Fruit fly (Drosophila melanogaster) whole organism, embryonic: ENCODE results near the gene CG3014.

Source experiments
- CG10147 ChIP-seq: fragments of 200-800 bp; sonication (Bioruptor generic); optimal IDR thresholded peaks from 2 replicates; lab custom pipeline; 2019; ENCODE audit warnings: missing biosample characterization, mild to moderate bottlenecking, missing genetic modification characterization, moderate library complexity
- CG10959 ChIP-seq: fragments of 200-800 bp; sonication (Bioruptor generic); IDR thresholded peaks from 2 replicates; pipeline ENCODE4 v1.3.6; 2022; ENCODE audit warnings: missing biosample characterization, missing genetic modification characterization
- CG11695 ChIP-seq: fragments of 200-800 bp; sonication (Bioruptor generic); IDR thresholded peaks from 3 replicates; pipeline ENCODE4 v1.3.6; 2022; ENCODE audit warnings: missing biosample characterization, missing genetic modification characterization
- CG13287 ChIP-seq: fragments of 200-800 bp; sonication (Bioruptor generic); IDR thresholded peaks from 2 replicates; pipeline ENCODE4 v1.3.6; 2022; ENCODE audit warnings: missing biosample characterization, missing genetic modification characterization; ENCODE audit not compliant: partially characterized antibody
- CG14014 ChIP-seq: fragments of 200-800 bp; sonication (Bioruptor generic); IDR thresholded peaks from 2 replicates; pipeline ENCODE4 v1.3.6; 2022; ENCODE audit warnings: missing biosample characterization, missing genetic modification characterization
- CG15073 ChIP-seq: fragments of 200-800 bp; sonication (Bioruptor generic); optimal IDR thresholded peaks from 2 replicates; lab custom pipeline; 2016; ENCODE audit warnings: missing biosample characterization, missing genetic modification characterization
- CG17359 ChIP-seq: fragments of 200-800 bp; sonication (Bioruptor generic); optimal IDR thresholded peaks from 3 replicates; lab custom pipeline; 2018; ENCODE audit warnings: missing biosample characterization, mild to moderate bottlenecking, missing genetic modification characterization, moderate library complexity
- CG17361 ChIP-seq: fragments of 200-800 bp; sonication (Bioruptor generic); IDR thresholded peaks from 3 replicates; pipeline ENCODE4 v1.3.6; 2022; ENCODE audit warnings: missing biosample characterization, missing genetic modification characterization
- CG17568 ChIP-seq: fragments of 200-800 bp; sonication (Bioruptor generic); optimal IDR thresholded peaks from 2 replicates; lab custom pipeline; 2018; ENCODE audit warnings: missing biosample characterization, mild to moderate bottlenecking, missing genetic modification characterization, moderate library complexity
- CG17802 ChIP-seq: fragments of 200-800 bp; sonication (Bioruptor generic); optimal IDR thresholded peaks from 2 replicates; lab custom pipeline; 2018; ENCODE audit warnings: missing biosample characterization, mild to moderate bottlenecking, missing genetic modification characterization, moderate library complexity
- CG17829 ChIP-seq: fragments of 200-800 bp; optimal IDR thresholded peaks from 2 replicates; lab custom pipeline; 2019; ENCODE audit warnings: missing biosample characterization, mild to moderate bottlenecking, missing genetic modification characterization, moderate library complexity
- CG3065 ChIP-seq: fragments of 200-800 bp; sonication (Bioruptor generic); optimal IDR thresholded peaks from 2 replicates; lab custom pipeline; 2016; ENCODE audit warnings: missing biosample characterization, missing genetic modification characterization
- CG6175 ChIP-seq: fragments of 200-800 bp; sonication (Bioruptor generic); IDR thresholded peaks from 3 replicates; pipeline ENCODE4 v1.3.6; 2022; ENCODE audit warnings: missing biosample characterization, missing genetic modification characterization
- CG6854 ChIP-seq: fragments of 200-800 bp; sonication (Bioruptor generic); optimal IDR thresholded peaks from 3 replicates; lab custom pipeline; 2017; ENCODE audit warnings: missing biosample characterization, mild to moderate bottlenecking, missing genetic modification characterization
- CG7357 ChIP-seq: fragments of 200-800 bp; sonication (Bioruptor generic); IDR thresholded peaks from 3 replicates; pipeline ENCODE4 v1.3.6; 2022; ENCODE audit warnings: missing biosample characterization, missing genetic modification characterization
- CG7963 ChIP-seq: fragments of 200-800 bp; sonication (Bioruptor generic); IDR thresholded peaks from 3 replicates; pipeline ENCODE4 v1.3.6; 2022; ENCODE audit warnings: missing biosample characterization, missing genetic modification characterization; ENCODE audit not compliant: partially characterized antibody
- CG7987 ChIP-seq: fragments of 200-800 bp; sonication (Bioruptor generic); optimal IDR thresholded peaks from 2 replicates; lab custom pipeline; 2018; ENCODE audit warnings: missing biosample characterization, mild to moderate bottlenecking, missing genetic modification characterization, moderate library complexity
- CG8388 ChIP-seq: fragments of 200-800 bp; sonication (Bioruptor generic); optimal IDR thresholded peaks from 2 replicates; lab custom pipeline; 2019; ENCODE audit warnings: missing biosample characterization, mild to moderate bottlenecking, missing genetic modification characterization, moderate library complexity
- CG8924 ChIP-seq: fragments of 200-800 bp; optimal IDR thresholded peaks from 3 replicates; lab custom pipeline; 2019; ENCODE audit warnings: missing biosample characterization, mild to moderate bottlenecking, missing genetic modification characterization, moderate library complexity
- D ChIP-seq, 2 experiments: fragments of 200-800 bp in 1 of 2; fragments of >200 bp in 1 of 2; sonication (Bioruptor generic) in 1 of 2; optimal IDR thresholded peaks; 2 replicates in 1 of 2; 3 replicates in 1 of 2; lab custom pipeline; 2017; ENCODE audit warnings: mild to moderate bottlenecking in 1 of 2, missing biosample characterization in 1 of 2, missing genetic modification characterization in 1 of 2, missing genetic modification reagents in 1 of 2
- Dip2 ChIP-seq: fragments of 200-800 bp; sonication (Bioruptor generic); IDR thresholded peaks from 2 replicates; pipeline ENCODE4 v1.3.6; 2022; ENCODE audit warnings: missing biosample characterization, missing genetic modification characterization
- Gsc ChIP-seq: fragments of 200-800 bp; sonication (Bioruptor generic); IDR thresholded peaks from 2 replicates; pipeline ENCODE4 v1.3.6; 2022; ENCODE audit warnings: missing biosample characterization, missing genetic modification characterization
- Hmx ChIP-seq: fragments of 200-800 bp; sonication (Bioruptor generic); optimal IDR thresholded peaks from 2 replicates; lab custom pipeline; 2016; ENCODE audit warnings: missing biosample characterization, missing genetic modification characterization
- Hr51 ChIP-seq, 2 experiments: fragments of 200-800 bp; sonication (Bioruptor generic); optimal IDR thresholded peaks; 2 replicates in 1 of 2; 3 replicates in 1 of 2; lab custom pipeline; 2016 to 2018; ENCODE audit warnings: missing biosample characterization in 2 of 2, missing genetic modification characterization in 2 of 2, mild to moderate bottlenecking in 1 of 2, moderate library complexity in 1 of 2
- Max ChIP-seq: fragments of 200-800 bp; sonication (Bioruptor generic); optimal IDR thresholded peaks from 2 replicates; lab custom pipeline; 2016; ENCODE audit warnings: missing biosample characterization, mild to moderate bottlenecking, missing genetic modification characterization
- Mes4 ChIP-seq: fragments of 200-800 bp; sonication (Bioruptor generic); optimal IDR thresholded peaks from 2 replicates; lab custom pipeline; 2016; ENCODE audit warnings: missing biosample characterization, missing genetic modification characterization
- Vsx1 ChIP-seq: fragments of 200-800 bp; sonication (Bioruptor generic); optimal IDR thresholded peaks from 2 replicates; lab custom pipeline; 2017; ENCODE audit warnings: missing biosample characterization, mild to moderate bottlenecking, missing genetic modification characterization, missing genetic modification reagents
- btn ChIP-seq: fragments of 200-800 bp; sonication (Bioruptor generic); optimal IDR thresholded peaks from 2 replicates; lab custom pipeline; 2016; ENCODE audit warnings: missing biosample characterization, missing genetic modification characterization
- chif ChIP-seq, 2 experiments: fragments of 200-800 bp; sonication (Bioruptor generic); optimal IDR thresholded peaks; 3 replicates each; lab custom pipeline; 2016; ENCODE audit warnings: missing biosample characterization in 2 of 2, missing genetic modification characterization in 2 of 2
- chm ChIP-seq: fragments of 200-800 bp; sonication (Bioruptor generic); IDR thresholded peaks from 2 replicates; pipeline ENCODE4 v1.3.6; 2022; ENCODE audit warnings: missing biosample characterization, missing genetic modification characterization
- dan ChIP-seq: fragments of 200-800 bp; sonication (Bioruptor generic); IDR thresholded peaks from 2 replicates; pipeline ENCODE4 v1.3.6; 2022; ENCODE audit warnings: missing biosample characterization, missing genetic modification characterization
- gce ChIP-seq: fragments of 200-800 bp; sonication (Bioruptor generic); IDR thresholded peaks from 3 replicates; pipeline ENCODE4 v1.3.6; 2022; ENCODE audit warnings: missing biosample characterization, missing genetic modification characterization
- gcm ChIP-seq: fragments of 200-800 bp; sonication (Bioruptor generic); optimal IDR thresholded peaks from 2 replicates; lab custom pipeline; 2019; ENCODE audit warnings: missing biosample characterization, mild to moderate bottlenecking, missing genetic modification characterization, moderate library complexity
- gcm2 ChIP-seq: fragments of 200-800 bp; sonication (Bioruptor generic); optimal IDR thresholded peaks from 2 replicates; lab custom pipeline; 2016; ENCODE audit warnings: missing biosample characterization, missing genetic modification characterization
- grau ChIP-seq: fragments of 200-800 bp; optimal IDR thresholded peaks from 3 replicates; lab custom pipeline; 2019; ENCODE audit warnings: missing biosample characterization, mild to moderate bottlenecking, missing genetic modification characterization, moderate library complexity
- gsb ChIP-seq: fragments of 200-800 bp; sonication (Bioruptor generic); IDR thresholded peaks from 2 replicates; pipeline ENCODE4 v1.3.6; 2022; ENCODE audit warnings: missing biosample characterization, missing genetic modification characterization
- gt ChIP-seq: fragments of 200-800 bp; sonication (Bioruptor generic); IDR thresholded peaks from 2 replicates; pipeline ENCODE4 v1.3.6; 2022; ENCODE audit warnings: missing biosample characterization, missing genetic modification characterization
- hkb ChIP-seq, 2 experiments: fragments of 200-800 bp in 1 of 2; fragments of >200 bp in 1 of 2; sonication (Bioruptor generic) in 1 of 2; IDR thresholded peaks in 1 of 2; optimal IDR thresholded peaks in 1 of 2; 2 replicates each; pipeline versions ENCODE4 v1.3.6 to Lab custom; 2017 to 2022; ENCODE audit warnings: missing biosample characterization in 1 of 2, missing genetic modification characterization in 1 of 2
- lov ChIP-seq, 2 experiments: fragments of 200-800 bp in 1 of 2; fragments of >200 bp in 1 of 2; sonication (Bioruptor generic) in 1 of 2; IDR thresholded peaks in 1 of 2; optimal IDR thresholded peaks in 1 of 2; 2 replicates in 1 of 2; 3 replicates in 1 of 2; pipeline versions ENCODE4 v1.3.6 to Lab custom; 2017 to 2022; ENCODE audit warnings: missing biosample characterization in 1 of 2, missing genetic modification characterization in 1 of 2
- oc ChIP-seq: fragments of 200-800 bp; sonication (Bioruptor generic); optimal IDR thresholded peaks from 2 replicates; lab custom pipeline; 2018; ENCODE audit warnings: missing biosample characterization, mild to moderate bottlenecking, missing genetic modification characterization, moderate library complexity
- otp ChIP-seq: fragments of 200-800 bp; sonication (Bioruptor generic); IDR thresholded peaks from 3 replicates; pipeline ENCODE4, ENCODE4 v1.3.6; 2022; ENCODE audit warnings: missing biosample characterization, missing genetic modification characterization
- pita ChIP-seq: fragments of 200-800 bp; sonication (Bioruptor generic); optimal IDR thresholded peaks from 2 replicates; lab custom pipeline; 2017; ENCODE audit warnings: missing biosample characterization, mild to moderate bottlenecking, missing genetic modification characterization
- ro ChIP-seq: fragments of 200-800 bp; sonication (Bioruptor generic); IDR thresholded peaks from 2 replicates; pipeline ENCODE4 v1.3.6; 2022; ENCODE audit warnings: missing biosample characterization, missing genetic modification characterization
- run ChIP-seq: fragments of 200-800 bp; sonication (Bioruptor generic); optimal IDR thresholded peaks from 3 replicates; lab custom pipeline; 2018; ENCODE audit warnings: missing biosample characterization, mild to moderate bottlenecking, missing genetic modification characterization
- shn ChIP-seq: fragments of 200-800 bp; sonication (Bioruptor generic); optimal IDR thresholded peaks from 3 replicates; lab custom pipeline; 2016; ENCODE audit warnings: missing biosample characterization, missing genetic modification characterization
- stwl ChIP-seq: fragments of 200-800 bp; sonication (Bioruptor generic); optimal IDR thresholded peaks from 3 replicates; lab custom pipeline; 2018; ENCODE audit warnings: missing biosample characterization, mild to moderate bottlenecking, missing genetic modification characterization, moderate library complexity
- tll ChIP-seq, 2 experiments: fragments of 200-800 bp in 1 of 2; fragments of >200 bp in 1 of 2; sonication (Bioruptor generic) in 1 of 2; optimal IDR thresholded peaks; 2 replicates each; lab custom pipeline; 2017 to 2019; ENCODE audit warnings: missing biosample characterization in 2 of 2, missing genetic modification characterization in 2 of 2, mild to moderate bottlenecking in 1 of 2, moderate library complexity in 1 of 2
- trem ChIP-seq: fragments of 200-800 bp; optimal IDR thresholded peaks from 3 replicates; lab custom pipeline; 2019; ENCODE audit warnings: missing biosample characterization, mild to moderate bottlenecking, missing genetic modification characterization, moderate library complexity
- wek ChIP-seq: fragments of 200-800 bp; sonication (Bioruptor generic); optimal IDR thresholded peaks from 3 replicates; lab custom pipeline; 2018; ENCODE audit warnings: missing biosample characterization, mild to moderate bottlenecking, missing genetic modification characterization, moderate library complexity

Gene CG3014

dm6 chr3R:7779620-7780019 lies 23.0 kb downstream of the CG3014 start (continued):
- TF ChIP-seq CG8388 (peak; percentile 29), CG17829 (tag; lab: Kevin White, UChicago) (no peak), run (tag; lab: Kevin White, UChicago) (no peak), CG17361 (GFP tag; lab: Robert Waterston, UW) (no peak), Hr51 (GFP tag; optimal IDR thresholded peaks at IDR 0.05; lab: Kevin White, UChicago) (peak in 1 of 2 experiments; percentile 38), btn (GFP tag; lab: Kevin White, UChicago) (peak; percentile 25), pita (GFP tag; lab: Kevin White, UChicago) (peak; percentile 35), otp (GFP tag; lab: Robert Waterston, UW) (no peak), gcm2 (no peak), CG15073 (GFP tag; lab: Kevin White, UChicago) (no peak), trem (tag; lab: Kevin White, UChicago) (no peak), CG17568 (GFP tag; lab: Kevin White, UChicago) (peak; percentile 12), shn (GFP tag; lab: Kevin White, UChicago) (no peak), CG7987 (GFP tag; lab: Kevin White, UChicago) (no peak), stwl (tag; lab: Kevin White, UChicago) (peak; percentile 57), CG7357 (GFP tag; lab: Robert Waterston, UW) (no peak), CG8924 (tag; lab: Kevin White, UChicago) (no peak), CG13287 (GFP tag; lab: Robert Waterston, UW) (no peak), Mes4 (GFP tag; lab: Kevin White, UChicago) (no peak), CG17802 (tag; lab: Kevin White, UChicago) (peak; percentile 39), hkb (optimal IDR thresholded peaks at IDR 0.05; lab: Kevin White, UChicago) (no peak), hkb (GFP tag; IDR thresholded peaks at IDR 0.05; lab: Robert Waterston, UW) (no peak), Max (GFP tag; lab: Kevin White, UChicago) (no peak), CG7963 (GFP tag; lab: Robert Waterston, UW) (no peak), gt (GFP tag; lab: Robert Waterston, UW) (no peak), oc (no peak), chm (GFP tag; lab: Robert Waterston, UW) (no peak), ro (GFP tag; lab: Robert Waterston, UW) (no peak), CG14014 (GFP tag; lab: Robert Waterston, UW) (no peak), gcm (GFP tag; lab: Kevin White, UChicago) (no peak), lov (optimal IDR thresholded peaks at IDR 0.05; lab: Kevin White, UChicago) (no peak), lov (GFP tag; IDR thresholded peaks at IDR 0.05; lab: Robert Waterston, UW) (peak; percentile 78; the same call in 2 of the 3 replicates), Vsx1 (GFP tag; lab: Kevin White, UChicago) (no peak), wek (GFP tag; lab: Kevin White, UChicago) (peak; percentile 84), Gsc (GFP tag; lab: Robert Waterston, UW) (no peak), CG6175 (GFP tag; lab: Robert Waterston, UW) (no peak), Hmx (GFP tag; lab: Kevin White, UChicago) (no peak), dan (GFP tag; lab: Robert Waterston, UW) (no peak), gce (GFP tag; lab: Robert Waterston, UW) (peak; percentile 78; the same call in 2 of the 3 replicates), CG6854 (GFP tag; lab: Kevin White, UChicago) (peak; percentile 29), CG3065 (GFP tag; lab: Kevin White, UChicago) (no peak), chif (GFP tag; optimal IDR thresholded peaks at IDR 0.05; lab: Kevin White, UChicago) (no peak), CG10147 (no peak), grau (no peak), CG11695 (GFP tag; lab: Robert Waterston, UW) (no peak), CG10959 (no peak), D (optimal IDR thresholded peaks at IDR 0.05; lab: Kevin White, UChicago) (no peak), D (GFP tag; optimal IDR thresholded peaks at IDR 0.05; lab: Kevin White, UChicago) (no peak), CG17359 (no peak), Dip2 (GFP tag; lab: Robert Waterston, UW) (no peak), gsb (no peak), tll (GFP tag; optimal IDR thresholded peaks at IDR 0.05; lab: Kevin White, UChicago) (no peak)
